Fruit fly (Drosophila melanogaster): ENCODE measurements around the gene CG32486.

The CG32486 gene

DNA sequence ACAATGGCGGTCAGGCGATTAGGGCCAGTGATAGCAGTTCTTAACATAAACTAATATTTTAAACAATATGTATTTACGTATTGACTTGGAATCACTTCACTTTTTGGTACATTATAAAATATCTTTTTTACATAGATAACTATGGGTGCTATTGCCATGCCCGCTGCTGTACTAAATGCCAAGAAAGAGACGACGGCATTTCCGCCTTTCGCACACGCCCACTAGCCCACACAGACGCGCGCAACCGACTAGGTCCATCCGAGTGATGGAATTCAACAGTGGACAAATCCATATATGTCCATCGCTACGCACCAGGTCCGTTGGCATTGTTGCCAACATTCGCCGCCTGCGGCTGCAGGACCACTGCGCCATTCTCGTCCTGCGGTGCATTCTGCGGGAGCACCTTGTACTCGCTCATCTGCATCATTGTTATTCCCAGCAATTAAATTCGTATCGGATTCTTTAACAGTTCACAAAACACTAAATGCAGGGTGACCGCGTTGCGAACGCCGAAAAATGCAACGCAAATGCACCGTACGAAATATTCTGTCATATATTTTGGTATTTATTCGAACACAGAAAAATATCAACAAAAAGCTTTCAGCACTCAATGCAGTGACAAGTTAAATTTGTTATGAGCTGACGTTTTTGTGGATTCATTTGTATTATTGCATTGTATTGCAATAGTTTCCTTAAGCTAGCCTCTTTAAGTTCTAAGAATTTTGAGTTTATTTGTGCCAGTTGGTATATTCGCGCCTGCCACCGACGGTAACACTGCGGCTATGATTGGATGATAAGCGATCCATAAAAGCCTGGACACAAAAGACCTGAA is 24.1 kb downstream of the CG32486 start, which contains the start of the genes scramb2 and Sk2 (continued):
- TF ChIP-seq CG3995 (GFP tag; optimal IDR thresholded peaks at IDR 0.05): peak; percentile 70
- TF ChIP-seq Jarid2 (GFP tag; optimal IDR thresholded peaks at IDR 0.05): peak; percentile 85
- peak; percentile 79 for TF ChIP-seq zfh2 (GFP tag; optimal IDR thresholded peaks at IDR 0.05)
- TF ChIP-seq CG17328 (GFP tag; IDR thresholded peaks at IDR 0.05): peak; percentile 95
- TF ChIP-seq CG7786 (GFP tag; optimal IDR thresholded peaks at IDR 0.05): peak; percentile 82
- peak; percentile 81 for TF ChIP-seq tup (GFP tag; optimal IDR thresholded peaks at IDR 0.05)
- peak; percentile 96 for TF ChIP-seq nom (GFP tag; optimal IDR thresholded peaks at IDR 0.05)
- TF ChIP-seq bowl (GFP tag; IDR thresholded peaks at IDR 0.05): peak; percentile 84
- no peak for TF ChIP-seq hbn (GFP tag; IDR thresholded peaks at IDR 0.05; ENCODE audit: partially characterized antibody)
- peak; percentile 94 for TF ChIP-seq CG1233 (GFP tag; optimal IDR thresholded peaks at IDR 0.05)
- peak; percentile 90 for TF ChIP-seq CG4820 (GFP tag; optimal IDR thresholded peaks at IDR 0.05)
- peak; percentile 81 for TF ChIP-seq CG1792 (GFP tag; optimal IDR thresholded peaks at IDR 0.05)
- TF ChIP-seq Antp (GFP tag; optimal IDR thresholded peaks at IDR 0.05): peak; percentile 78
- peak; percentile 73 for TF ChIP-seq eyg (GFP tag; optimal IDR thresholded peaks at IDR 0.05)
- TF ChIP-seq CG10267 (tag; optimal IDR thresholded peaks at IDR 0.05): peak; percentile 85
- no peak for TF ChIP-seq CG34224 (GFP tag; IDR thresholded peaks at IDR 0.05; ENCODE audit: partially characterized antibody)
- TF ChIP-seq CTCF (GFP tag; optimal IDR thresholded peaks at IDR 0.05): peak; percentile 68
- TF ChIP-seq CG3726 (GFP tag; IDR thresholded peaks at IDR 0.05): peak; percentile 91
- TF ChIP-seq Dp (GFP tag; optimal IDR thresholded peaks at IDR 0.05): no peak
- TF ChIP-seq inv (GFP tag; IDR thresholded peaks at IDR 0.05; ENCODE audit: partially characterized antibody): no peak
- peak; percentile 79 for TF ChIP-seq Side (GFP tag; optimal IDR thresholded peaks at IDR 0.05)
- TF ChIP-seq Trl (optimal IDR thresholded peaks at IDR 0.05): no peak
- TF ChIP-seq Trl (GFP tag; optimal IDR thresholded peaks at IDR 0.05): peak; percentile 73
- no peak for TF ChIP-seq cad (GFP tag; optimal IDR thresholded peaks at IDR 0.05)
- peak; percentile 83 for TF ChIP-seq ERR (GFP tag; optimal IDR thresholded peaks at IDR 0.05)
- peak; percentile 94 for TF ChIP-seq tgo (GFP tag; IDR thresholded peaks at IDR 0.05)
- TF ChIP-seq jing (GFP tag; optimal IDR thresholded peaks at IDR 0.05): peak; percentile 90
- TF ChIP-seq ind (GFP tag; optimal IDR thresholded peaks at IDR 0.05): peak; percentile 94
- peak; percentile 84 for TF ChIP-seq peb (GFP tag; IDR thresholded peaks at IDR 0.05)
- peak; percentile 92 for TF ChIP-seq mirr (GFP tag; optimal IDR thresholded peaks at IDR 0.05)
- TF ChIP-seq crp (GFP tag; optimal IDR thresholded peaks at IDR 0.05): peak in 1 of 2 experiments; percentile 59
- TF ChIP-seq stc (GFP tag; IDR thresholded peaks at IDR 0.05): peak; percentile 94
- TF ChIP-seq CG9727 (GFP tag; optimal IDR thresholded peaks at IDR 0.05): peak; percentile 94
- peak; percentile 89 for TF ChIP-seq Abd-B (GFP tag; optimal IDR thresholded peaks at IDR 0.05)
- peak; percentile 92 for TF ChIP-seq Taf1 (GFP tag; IDR thresholded peaks at IDR 0.05)
- TF ChIP-seq pan (optimal IDR thresholded peaks at IDR 0.05): no peak
- peak in 1 of 2 experiments; percentile 96 for TF ChIP-seq pan (GFP tag; optimal IDR thresholded peaks at IDR 0.05 in 1 of 2, IDR thresholded peaks at IDR 0.05 in 1 of 2)
- peak; percentile 96 for TF ChIP-seq HmgZ (tag; optimal IDR thresholded peaks at IDR 0.05)
- TF ChIP-seq seq (GFP tag; IDR thresholded peaks at IDR 0.05): peak; percentile 96
- TF ChIP-seq zen (tag; optimal IDR thresholded peaks at IDR 0.05): peak; percentile 86
- peak; percentile 80 for TF ChIP-seq CG31388 (GFP tag; optimal IDR thresholded peaks at IDR 0.05)
- TF ChIP-seq CG8281 (tag; optimal IDR thresholded peaks at IDR 0.05): peak; percentile 84
- TF ChIP-seq CG32767 (GFP tag; IDR thresholded peaks at IDR 0.05): peak; percentile 88
- peak; percentile 93 for TF ChIP-seq CG4730 (GFP tag; IDR thresholded peaks at IDR 0.05)
- TF ChIP-seq chm (GFP tag; IDR thresholded peaks at IDR 0.05): peak; percentile 96
- TF ChIP-seq lab (GFP tag; optimal IDR thresholded peaks at IDR 0.05): peak; percentile 98
- peak; percentile 92 for TF ChIP-seq oc (tag; optimal IDR thresholded peaks at IDR 0.05)
- TF ChIP-seq HLHmδ (GFP tag; optimal IDR thresholded peaks at IDR 0.05): peak; percentile 58
- TF ChIP-seq NK7.1 (GFP tag; optimal IDR thresholded peaks at IDR 0.05): peak; percentile 32
- peak; percentile 94 for TF ChIP-seq CG10366 (GFP tag; IDR thresholded peaks at IDR 0.05)

Data from whole organism, embryonic.